Worm (Caenorhabditis elegans): ENCODE measurements around the gene mel-32.
A peak's percentile ranks its signal among the peaks of the same experiment; 100 is the strongest.

The mel-32 gene

DNA sequence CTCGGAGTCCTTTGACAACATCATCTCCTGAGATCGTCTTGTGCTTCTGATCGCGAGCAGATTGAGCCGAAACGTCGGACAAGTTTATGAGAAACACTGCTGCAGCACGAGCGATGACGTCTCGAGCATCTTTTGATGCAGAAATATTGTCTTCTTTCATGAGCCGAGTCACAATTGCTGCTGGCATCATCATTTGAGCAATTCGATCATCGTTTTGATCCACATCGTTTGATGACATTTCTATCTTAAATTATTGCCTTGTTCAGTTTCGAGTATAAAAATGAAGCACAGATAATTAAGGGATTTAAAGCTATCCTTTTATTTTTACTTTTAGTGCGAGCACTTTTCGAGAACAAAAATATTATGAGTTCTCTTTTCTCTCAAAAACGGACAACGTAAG, 19.8 kb upstream of the mel-32 start, which contains the start of gene T26A5.8 (continued):
- TF ChIP-seq K12H6.12 (tag; optimal IDR thresholded peaks at IDR 0.05) (no peak), ztf-3 (GFP tag; optimal IDR thresholded peaks at IDR 0.05) (peak; percentile 50), ama-1 (optimal IDR thresholded peaks at IDR 0.05) (peak; percentile 10), ama-1 (GFP tag; optimal IDR thresholded peaks at IDR 0.05) (peak in 1 of 2 experiments; percentile 33), T26A5.8 (tag; optimal IDR thresholded peaks at IDR 0.05) (no peak), pha-4 (tag; optimal IDR thresholded peaks at IDR 0.05) (no peak), ztf-28 (GFP tag; IDR thresholded peaks at IDR 0.05) (no peak), mes-4 (tag; optimal IDR thresholded peaks at IDR 0.05) (no peak), mxl-1 (tag; optimal IDR thresholded peaks at IDR 0.05) (no peak), rec-8 (tag; optimal IDR thresholded peaks at IDR 0.05) (no peak), xnd-1 (tag; optimal IDR thresholded peaks at IDR 0.05) (no peak), chd-7 (tag; optimal IDR thresholded peaks at IDR 0.05) (peak; percentile 5), B0019.2 (GFP tag; conservative IDR thresholded peaks at IDR 0.05) (no peak), sea-2 (GFP tag; IDR thresholded peaks at IDR 0.05) (no peak), C06A6.2 (GFP tag; conservative IDR thresholded peaks at IDR 0.05) (no peak), ztf-26 (tag; optimal IDR thresholded peaks at IDR 0.05) (peak; percentile 13), atf-7 (tag; optimal IDR thresholded peaks at IDR 0.05) (peak; percentile 33), nhr-179 (tag; optimal IDR thresholded peaks at IDR 0.05) (no peak), ccch-3 (GFP tag; optimal IDR thresholded peaks at IDR 0.05) (no peak), egrh-3 (GFP tag; IDR thresholded peaks at IDR 0.05) (no peak), bed-2 (GFP tag; IDR thresholded peaks at IDR 0.05) (no peak), F52B5.7 (tag; optimal IDR thresholded peaks at IDR 0.05) (peak; percentile 73), Y67H2A.10 (GFP tag; conservative IDR thresholded peaks at IDR 0.05) (no peak), snpc-3.4 (tag; optimal IDR thresholded peaks at IDR 0.05) (peak; percentile 73), F39B2.1 (GFP tag; IDR thresholded peaks at IDR 0.05) (no peak), ztf-6 (GFP tag; IDR thresholded peaks at IDR 0.05) (no peak), sdz-38 (tag; optimal IDR thresholded peaks at IDR 0.05) (no peak), F37B4.10 (GFP tag; IDR thresholded peaks at IDR 0.05) (no peak), ceh-40 (GFP tag; IDR thresholded peaks at IDR 0.05) (no peak), K11D2.4 (GFP tag; IDR thresholded peaks at IDR 0.05) (no peak), hrde-1 (tag; optimal IDR thresholded peaks at IDR 0.05; ENCODE audit: borderline replicate concordance) (peak; percentile 82), zim-3 (tag; optimal IDR thresholded peaks at IDR 0.05) (peak; percentile 50), lag-1 (GFP tag; IDR thresholded peaks at IDR 0.05) (no peak), F33H1.4 (GFP tag; IDR thresholded peaks at IDR 0.05) (no peak), rpc-1 (optimal IDR thresholded peaks at IDR 0.05) (no peak), rpc-1 (tag; optimal IDR thresholded peaks at IDR 0.05) (no peak), athp-1 (tag; optimal IDR thresholded peaks at IDR 0.05) (peak; percentile 75), mcd-1 (GFP tag; IDR thresholded peaks at IDR 0.05) (peak; percentile 47; the same call in 1 of the 2 replicates), tlf-1 (GFP tag; optimal IDR thresholded peaks at IDR 0.05) (peak; percentile 11), ZK185.1 (tag; optimal IDR thresholded peaks at IDR 0.05; ENCODE audit: poor library complexity, severe bottlenecking) (peak; percentile 1), let-607 (tag; optimal IDR thresholded peaks at IDR 0.05) (peak in 1 of 2 experiments; percentile 24), egl-44 (GFP tag; IDR thresholded peaks at IDR 0.05) (no peak), ztf-22 (GFP tag; optimal IDR thresholded peaks at IDR 0.05) (no peak), D2030.7 (GFP tag; IDR thresholded peaks at IDR 0.05) (no peak), pbrm-1 (GFP tag; IDR thresholded peaks at IDR 0.05) (no peak; the same call in 1 of the 2 replicates), lin-26 (GFP tag; IDR thresholded peaks at IDR 0.05) (0 out of 2 replicates have a peak, but pooled peaks have one; percentile 56), nfyb-1 (GFP tag; IDR thresholded peaks at IDR 0.05) (peak; percentile 56), F55B11.4 (tag; optimal IDR thresholded peaks at IDR 0.05; ENCODE audit: borderline replicate concordance, insufficient read depth) (no peak), cebp-1 (GFP tag; IDR thresholded peaks at IDR 0.05) (no peak), cebp-1 (tag; optimal IDR thresholded peaks at IDR 0.05) (peak; percentile 26)

All from whole organism, young adult.